Fruit fly (Drosophila melanogaster) whole organism, embryonic: ENCODE measurements around the gene RpS28a.

Experiments
- Aef1 ChIP-seq: fragments of 200-800 bp; sonication (Bioruptor generic); IDR thresholded peaks from 3 replicates; pipeline ENCODE4 v1.3.6; 2022; ENCODE audit warnings: missing biosample characterization, missing genetic modification characterization
- B-H2 ChIP-seq: fragments of 200-800 bp; sonication (Bioruptor generic); optimal IDR thresholded peaks from 2 replicates; lab custom pipeline; 2018; ENCODE audit warnings: missing biosample characterization, mild to moderate bottlenecking, missing genetic modification characterization
- BEAF-32 ChIP-seq: fragments of 200-800 bp; sonication (Bioruptor generic); optimal IDR thresholded peaks from 3 replicates; lab custom pipeline; 2017; ENCODE audit warnings: missing biosample characterization, missing genetic modification characterization, mild to moderate bottlenecking, moderate library complexity, missing genetic modification reagents
- C15 ChIP-seq: fragments of 200-800 bp; sonication (Bioruptor generic); IDR thresholded peaks from 3 replicates; pipeline ENCODE4 v1.3.6; 2022; ENCODE audit warnings: missing biosample characterization, missing genetic modification characterization
- CG13287 ChIP-seq: fragments of 200-800 bp; sonication (Bioruptor generic); IDR thresholded peaks from 2 replicates; pipeline ENCODE4 v1.3.6; 2022; ENCODE audit warnings: missing biosample characterization, missing genetic modification characterization; ENCODE audit not compliant: partially characterized antibody
- CG15514 ChIP-seq: fragments of 200-800 bp; sonication (Bioruptor generic); optimal IDR thresholded peaks from 3 replicates; lab custom pipeline; 2017; ENCODE audit warnings: missing biosample characterization, missing genetic modification characterization, mild to moderate bottlenecking, moderate library complexity, missing genetic modification reagents
- CG15696 ChIP-seq: fragments of 200-800 bp; sonication (Bioruptor generic); optimal IDR thresholded peaks from 2 replicates; lab custom pipeline; 2019; ENCODE audit warnings: missing biosample characterization, mild to moderate bottlenecking, missing genetic modification characterization, moderate library complexity
- CG2116 ChIP-seq: fragments of 200-800 bp; sonication (Bioruptor generic); optimal IDR thresholded peaks from 3 replicates; lab custom pipeline; 2018; ENCODE audit warnings: missing biosample characterization, mild to moderate bottlenecking, missing genetic modification characterization
- CG2129 ChIP-seq: fragments of 200-800 bp; sonication (Bioruptor generic); IDR thresholded peaks from 2 replicates; pipeline ENCODE4 v1.3.6; 2022; ENCODE audit warnings: missing biosample characterization, missing genetic modification characterization; ENCODE audit not compliant: partially characterized antibody
- CG2202 ChIP-seq: fragments of 200-800 bp; sonication (Bioruptor generic); optimal IDR thresholded peaks from 2 replicates; lab custom pipeline; 2018; ENCODE audit warnings: missing biosample characterization, mild to moderate bottlenecking, missing genetic modification characterization
- CG4424 ChIP-seq: fragments of 200-800 bp; sonication (Bioruptor generic); optimal IDR thresholded peaks from 3 replicates; lab custom pipeline; 2016; ENCODE audit warnings: missing biosample characterization, missing genetic modification characterization
- CG6175 ChIP-seq: fragments of 200-800 bp; sonication (Bioruptor generic); IDR thresholded peaks from 3 replicates; pipeline ENCODE4 v1.3.6; 2022; ENCODE audit warnings: missing biosample characterization, missing genetic modification characterization
- CG6254 ChIP-seq: fragments of 200-800 bp; sonication (Bioruptor generic); optimal IDR thresholded peaks from 3 replicates; lab custom pipeline; 2017; ENCODE audit warnings: mild to moderate bottlenecking, missing biosample characterization, missing genetic modification reagents, missing genetic modification characterization
- CG6791 ChIP-seq: fragments of 200-800 bp; sonication (Bioruptor generic); IDR thresholded peaks from 3 replicates; pipeline ENCODE4 v1.3.6; 2022; ENCODE audit warnings: missing biosample characterization, missing genetic modification characterization; ENCODE audit not compliant: partially characterized antibody
- CG7271 ChIP-seq: fragments of 200-800 bp; sonication (Bioruptor generic); optimal IDR thresholded peaks from 2 replicates; lab custom pipeline; 2018; ENCODE audit warnings: missing biosample characterization, mild to moderate bottlenecking, missing genetic modification characterization, moderate library complexity
- CG9797 ChIP-seq: fragments of 200-800 bp; sonication (Bioruptor generic); optimal IDR thresholded peaks from 3 replicates; lab custom pipeline; 2018; ENCODE audit warnings: missing biosample characterization, mild to moderate bottlenecking, missing genetic modification characterization
- Dll ChIP-seq: fragments of 200-800 bp; sonication (Bioruptor generic); IDR thresholded peaks from 4 replicates; pipeline ENCODE4 v1.3.6; 2022; ENCODE audit warnings: missing biosample characterization, missing genetic modification characterization; ENCODE audit not compliant: partially characterized antibody
- Doc3 ChIP-seq: fragments of 200-800 bp; sonication (Bioruptor generic); IDR thresholded peaks from 3 replicates; pipeline ENCODE4 v1.3.6; 2022; ENCODE audit warnings: missing biosample characterization, missing genetic modification characterization; ENCODE audit not compliant: partially characterized antibody
- E2f1 ChIP-seq: fragments of 200-800 bp; sonication (Bioruptor generic); IDR thresholded peaks from 2 replicates; pipeline ENCODE4 v1.3.6; 2022; ENCODE audit warnings: missing biosample characterization, missing genetic modification characterization
- HmgD ChIP-seq: fragments of 200-800 bp; sonication (Bioruptor generic); optimal IDR thresholded peaks from 3 replicates; lab custom pipeline; 2016; ENCODE audit warnings: missing biosample characterization, missing genetic modification characterization
- Hsf ChIP-seq: fragments of 200-800 bp; sonication (Bioruptor generic); optimal IDR thresholded peaks from 3 replicates; lab custom pipeline; 2016; ENCODE audit warnings: missing biosample characterization, missing genetic modification characterization
- MBD-R2 ChIP-seq: fragments of 200-800 bp; sonication (Bioruptor generic); IDR thresholded peaks from 2 replicates; pipeline ENCODE4 v1.3.6; 2022; ENCODE audit warnings: missing biosample characterization, missing genetic modification characterization
- NC2α ChIP-seq: fragments of 200-800 bp; sonication (Bioruptor generic); optimal IDR thresholded peaks from 2 replicates; lab custom pipeline; 2016; ENCODE audit warnings: missing biosample characterization, missing genetic modification characterization
- NC2β ChIP-seq: fragments of 200-800 bp; sonication (Bioruptor generic); optimal IDR thresholded peaks from 2 replicates; lab custom pipeline; 2016; ENCODE audit warnings: missing biosample characterization, missing genetic modification characterization
- Sox100B ChIP-seq: fragments of 200-800 bp; sonication (Bioruptor generic); optimal IDR thresholded peaks from 3 replicates; lab custom pipeline; 2018; ENCODE audit warnings: missing biosample characterization, mild to moderate bottlenecking, missing genetic modification characterization
- Vsx1 ChIP-seq: fragments of 200-800 bp; sonication (Bioruptor generic); optimal IDR thresholded peaks from 2 replicates; lab custom pipeline; 2017; ENCODE audit warnings: missing biosample characterization, mild to moderate bottlenecking, missing genetic modification characterization, missing genetic modification reagents
- abd-A ChIP-seq: fragments of 200-800 bp; sonication (Bioruptor generic); optimal IDR thresholded peaks from 3 replicates; lab custom pipeline; 2019; ENCODE audit warnings: missing biosample characterization, mild to moderate bottlenecking, missing genetic modification characterization, moderate library complexity
- al ChIP-seq: fragments of 200-800 bp; sonication (Bioruptor generic); IDR thresholded peaks from 2 replicates; pipeline ENCODE4 v1.3.6; 2022; ENCODE audit warnings: missing biosample characterization, missing genetic modification characterization
- amos ChIP-seq: fragments of 200-800 bp; sonication (Bioruptor generic); IDR thresholded peaks from 2 replicates; pipeline ENCODE4 v1.3.6; 2022; ENCODE audit warnings: missing biosample characterization, missing genetic modification characterization; ENCODE audit not compliant: partially characterized antibody
- crp ChIP-seq, 2 experiments: fragments of 200-800 bp; sonication (Bioruptor generic); optimal IDR thresholded peaks; 2 replicates in 1 of 2; 3 replicates in 1 of 2; lab custom pipeline; 2017; ENCODE audit warnings: missing biosample characterization in 2 of 2, missing genetic modification characterization in 2 of 2, mild to moderate bottlenecking in 1 of 2, moderate library complexity in 1 of 2
- dimm ChIP-seq: fragments of 200-800 bp; sonication (Bioruptor generic); IDR thresholded peaks from 2 replicates; pipeline ENCODE4 v1.3.6; 2022; ENCODE audit warnings: missing biosample characterization, missing genetic modification characterization
- dpn ChIP-seq, 2 experiments: fragments of 200-800 bp; sonication (Bioruptor generic); optimal IDR thresholded peaks; 3 replicates each; lab custom pipeline; 2016; ENCODE audit warnings: missing biosample characterization in 2 of 2, missing genetic modification characterization in 2 of 2
- fd102C ChIP-seq: fragments of 200-800 bp; sonication (Bioruptor generic); optimal IDR thresholded peaks from 2 replicates; lab custom pipeline; 2018; ENCODE audit warnings: missing biosample characterization, mild to moderate bottlenecking, missing genetic modification characterization, moderate library complexity
- gsb-n ChIP-seq: fragments of 200-800 bp; sonication (Bioruptor generic); optimal IDR thresholded peaks from 3 replicates; lab custom pipeline; 2018; ENCODE audit warnings: missing biosample characterization, mild to moderate bottlenecking, missing genetic modification characterization
- hth ChIP-seq: fragments of >200 bp; optimal IDR thresholded peaks from 2 replicates; lab custom pipeline; 2017; ENCODE audit warnings: inconsistent platforms
- lmd ChIP-seq: fragments of 200-800 bp; sonication (Bioruptor generic); IDR thresholded peaks from 2 replicates; pipeline ENCODE4 v1.3.6; 2022; ENCODE audit warnings: missing biosample characterization, missing genetic modification characterization
- nerfin-2 ChIP-seq: fragments of 200-800 bp; sonication (Bioruptor generic); IDR thresholded peaks from 2 replicates; pipeline ENCODE4 v1.3.6; 2022; ENCODE audit warnings: missing biosample characterization, missing genetic modification characterization; ENCODE audit not compliant: partially characterized antibody
- row ChIP-seq: fragments of 200-800 bp; sonication (Bioruptor generic); IDR thresholded peaks from 3 replicates; pipeline ENCODE4 v1.3.6; 2022; ENCODE audit warnings: missing biosample characterization, missing genetic modification characterization
- sc ChIP-seq, 3 experiments: fragments of >200 bp in 2 of 3; fragments of 200-800 bp in 1 of 3; sonication (Bioruptor generic) in 1 of 3; optimal IDR thresholded peaks; 2 replicates in 2 of 3; 3 replicates in 1 of 3; lab custom pipeline; 2017; ENCODE audit warnings: mild to moderate bottlenecking in 1 of 3, missing biosample characterization in 1 of 3, missing genetic modification characterization in 1 of 3, missing genetic modification reagents in 1 of 3
- scrt ChIP-seq: fragments of 200-800 bp; sonication (Bioruptor generic); optimal IDR thresholded peaks from 2 replicates; lab custom pipeline; 2018; ENCODE audit warnings: missing biosample characterization, mild to moderate bottlenecking, missing genetic modification characterization, moderate library complexity
- sens ChIP-seq: fragments of 200-800 bp; sonication (Bioruptor generic); peaks from one replicate; lab custom pipeline; 2016; ENCODE audit warnings: missing biosample characterization, missing genetic modification characterization
- sens-2 ChIP-seq: fragments of 200-800 bp; sonication (Bioruptor generic); IDR thresholded peaks from 2 replicates; pipeline ENCODE4 v1.3.6; 2022; ENCODE audit warnings: missing biosample characterization, missing genetic modification characterization
- tgo ChIP-seq: fragments of 200-800 bp; sonication (Bioruptor generic); IDR thresholded peaks from 3 replicates; pipeline ENCODE4 v1.3.6; 2022; ENCODE audit warnings: missing biosample characterization, missing genetic modification characterization
- tna ChIP-seq: fragments of 200-800 bp; sonication (Bioruptor generic); IDR thresholded peaks from 2 replicates; pipeline ENCODE4 v1.3.6; 2022; ENCODE audit warnings: missing biosample characterization, missing genetic modification characterization; ENCODE audit not compliant: partially characterized antibody
- trh ChIP-seq: fragments of 200-800 bp; sonication (Bioruptor generic); optimal IDR thresholded peaks from 2 replicates; lab custom pipeline; 2016; ENCODE audit warnings: missing biosample characterization, missing genetic modification characterization
- zen ChIP-seq: fragments of 200-800 bp; sonication (Bioruptor generic); optimal IDR thresholded peaks from 3 replicates; lab custom pipeline; 2018; ENCODE audit warnings: missing biosample characterization, mild to moderate bottlenecking, missing genetic modification characterization, moderate library complexity
- zf30C ChIP-seq: fragments of 200-800 bp; sonication (Bioruptor generic); optimal IDR thresholded peaks from 3 replicates; lab custom pipeline; 2018; ENCODE audit warnings: missing biosample characterization, mild to moderate bottlenecking, missing genetic modification characterization

The RpS28a gene

dm6 chr3R:30038628-30039027 lies 16.2 kb upstream of the RpS28a start, which contains the start of gene janB:
TSS of gene janB (minus strand) at chr3R:30038728.
- TF ChIP-seq row (no peak), CG2202 (tag; lab: Kevin White, UChicago) (no peak), HmgD (GFP tag; lab: Kevin White, UChicago) (no peak), zen (tag; lab: Kevin White, UChicago) (no peak), fd102C (GFP tag; lab: Kevin White, UChicago) (no peak), al (GFP tag; lab: Robert Waterston, UW) (no peak), NC2α (GFP tag; lab: Kevin White, UChicago) (no peak), tgo (GFP tag; lab: Robert Waterston, UW) (no peak), B-H2 (GFP tag; lab: Kevin White, UChicago) (no peak), MBD-R2 (GFP tag; lab: Robert Waterston, UW) (no peak), CG2129 (GFP tag; lab: Robert Waterston, UW) (no peak), sens-2 (GFP tag; lab: Robert Waterston, UW) (no peak), NC2β (GFP tag; lab: Kevin White, UChicago) (no peak), scrt (no peak), dimm (GFP tag; lab: Robert Waterston, UW) (no peak), zf30C (GFP tag; lab: Kevin White, UChicago) (no peak), dpn (GFP tag; optimal IDR thresholded peaks at IDR 0.05; lab: Kevin White, UChicago) (no peak)
- TF ChIP-seq, all 482 proteins: peak for 0

- TF ChIP-seq CG6175 (GFP tag; lab: Robert Waterston, UW): no peak
- TF ChIP-seq Aef1 (GFP tag; lab: Robert Waterston, UW): no peak
- 0 out of 3 replicates have a peak, but pooled peaks have one; percentile 6 for TF ChIP-seq Doc3 (GFP tag; lab: Robert Waterston, UW)
- no peak for TF ChIP-seq zen (tag; lab: Kevin White, UChicago)
- TF ChIP-seq hth (lab: Kevin White, UChicago): no peak
- no peak for TF ChIP-seq Dll
Observed at dm6 chr3R:30037630-30038029, 15.2 kb upstream of the RpS28a start, which contains the start of gene ocn. TSS of gene ocn (minus strand) at chr3R:30037730.

- TF ChIP-seq nerfin-2 (GFP tag; lab: Robert Waterston, UW) (peak; percentile 48; the same call in 1 of the 2 replicates), abd-A (tag; lab: Kevin White, UChicago) (no peak), CG13287 (peak; percentile 74), CG9797 (GFP tag; lab: Kevin White, UChicago) (peak; percentile 64), dimm (GFP tag; lab: Robert Waterston, UW) (no peak), Vsx1 (GFP tag; lab: Kevin White, UChicago) (no peak), CG2116 (GFP tag; lab: Kevin White, UChicago) (peak; percentile 46), sens (GFP tag; lab: Kevin White, UChicago) (no peak), Sox100B (no peak), amos (GFP tag; lab: Robert Waterston, UW) (peak; percentile 61; the same call in 1 of the 2 replicates), BEAF-32 (GFP tag; lab: Kevin White, UChicago) (peak; percentile 49), lmd (no peak), CG6791 (GFP tag; lab: Robert Waterston, UW) (peak; percentile 67), CG4424 (GFP tag; lab: Kevin White, UChicago) (no peak), C15 (GFP tag; lab: Robert Waterston, UW) (no peak), Hsf (GFP tag; lab: Kevin White, UChicago) (no peak), CG7271 (no peak), CG15696 (tag; lab: Kevin White, UChicago) (no peak), crp (GFP tag; optimal IDR thresholded peaks at IDR 0.05; lab: Kevin White, UChicago) (no peak), tna (GFP tag; lab: Robert Waterston, UW) (no peak), E2f1 (GFP tag; lab: Robert Waterston, UW) (no peak), sc (optimal IDR thresholded peaks at IDR 0.05; lab: Kevin White, UChicago) (no peak), sc (GFP tag; optimal IDR thresholded peaks at IDR 0.05; lab: Kevin White, UChicago) (no peak), gsb-n (tag; lab: Kevin White, UChicago) (no peak), CG15514 (GFP tag; lab: Kevin White, UChicago) (peak; percentile 99), CG6254 (no peak), trh (GFP tag; lab: Kevin White, UChicago) (no peak)
Observed at dm6 chr3R:30036609-30037008, 14.2 kb upstream of the RpS28a start, which contains the start of gene ZIPIC. TSS of gene ZIPIC (minus strand) at chr3R:30036870.
